Worm (Caenorhabditis elegans): ENCODE data around the gene sptl-3.

sptl-3 gene

DNA sequence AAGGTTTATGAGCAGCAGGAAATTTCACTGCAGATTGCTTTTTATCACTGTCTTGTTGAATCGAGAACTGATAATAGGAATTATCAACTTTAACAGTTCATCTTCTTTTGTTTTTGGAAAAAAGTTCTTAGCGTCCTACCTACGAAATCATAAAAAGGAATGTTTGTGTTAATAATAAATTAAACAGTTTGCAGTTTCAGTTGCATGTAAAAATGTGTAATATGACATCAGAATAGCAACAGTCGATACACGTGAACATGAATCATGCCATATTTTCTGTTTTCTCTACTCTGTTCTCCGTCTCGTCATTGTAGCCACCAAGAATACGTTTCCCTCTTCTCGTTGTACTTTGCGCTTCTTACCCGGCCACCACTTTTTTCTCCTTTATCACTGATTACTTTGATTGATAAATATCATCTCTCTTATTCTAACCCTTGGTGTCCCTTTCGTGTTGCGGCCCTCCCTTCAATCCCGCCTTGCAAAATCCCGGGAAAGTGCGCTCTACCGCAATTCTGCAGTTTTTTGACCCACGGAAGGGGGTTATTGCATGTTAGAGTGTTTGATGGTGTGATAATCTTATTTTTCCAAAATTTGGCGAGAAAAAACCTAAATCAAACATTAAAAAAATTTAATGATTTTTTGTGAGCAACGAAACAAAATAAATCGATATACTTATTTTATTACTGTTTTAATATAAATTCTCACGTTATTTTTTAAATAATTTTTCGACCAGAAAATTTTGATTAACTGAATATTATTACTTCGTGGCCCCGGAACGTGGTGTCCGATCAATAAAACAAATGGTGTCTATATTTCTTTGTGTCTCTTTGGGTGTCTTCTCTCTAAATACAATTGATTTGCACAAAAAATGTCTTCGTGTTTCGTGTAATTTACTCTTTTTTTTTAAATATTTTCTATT is at the start of gene sptl-3:
sptl-3 (plus strand) TSS at position 869 of the 919 bp plus-strand sequence.
- TF ChIP-seq unc-39 (tag; optimal IDR thresholded peaks at IDR 0.05), result no peak
- TF ChIP-seq egl-27 (tag; optimal IDR thresholded peaks at IDR 0.05), result no peak
- TF ChIP-seq nhr-25 (tag; optimal IDR thresholded peaks at IDR 0.05), result peak; percentile 48
- TF ChIP-seq tbx-2 (tag; optimal IDR thresholded peaks at IDR 0.05), result no peak
- no peak for TF ChIP-seq sea-2 (GFP tag; optimal IDR thresholded peaks at IDR 0.05)
- TF ChIP-seq nhr-12 (tag; optimal IDR thresholded peaks at IDR 0.05), result no peak
- TF ChIP-seq unc-62 (GFP tag; optimal IDR thresholded peaks at IDR 0.05), result no peak
- TF ChIP-seq daf-12 (tag; optimal IDR thresholded peaks at IDR 0.05), result no peak
- TF ChIP-seq fkh-10 (GFP tag; optimal IDR thresholded peaks at IDR 0.05), result no peak
- TF ChIP-seq ztf-4 (tag; optimal IDR thresholded peaks at IDR 0.05), result no peak
- no peak for TF ChIP-seq nhr-76 (tag; optimal IDR thresholded peaks at IDR 0.05)
- TF ChIP-seq ztf-11 (tag; optimal IDR thresholded peaks at IDR 0.05), result no peak
- TF ChIP-seq R02D3.7 (tag; optimal IDR thresholded peaks at IDR 0.05), result no peak
- no peak for TF ChIP-seq ama-1 (optimal IDR thresholded peaks at IDR 0.05)
- no peak for TF ChIP-seq nhr-28 (tag; optimal IDR thresholded peaks at IDR 0.05)
- TF ChIP-seq nhr-67 (tag; optimal IDR thresholded peaks at IDR 0.05), result no peak
- no peak for TF ChIP-seq nhr-77 (tag; optimal IDR thresholded peaks at IDR 0.05)
- TF ChIP-seq zag-1 (tag; optimal IDR thresholded peaks at IDR 0.05), result no peak
- no peak for TF ChIP-seq mml-1 (tag; optimal IDR thresholded peaks at IDR 0.05)
- TF ChIP-seq jun-1 (tag; optimal IDR thresholded peaks at IDR 0.05), result peak; percentile 56
- no peak for TF ChIP-seq lsy-12 (tag; optimal IDR thresholded peaks at IDR 0.05)
- TF ChIP-seq pha-4 (tag; optimal IDR thresholded peaks at IDR 0.05), result no peak
- TF ChIP-seq egl-5 (tag; optimal IDR thresholded peaks at IDR 0.05), result no peak
- no peak for TF ChIP-seq ceh-82 (tag; optimal IDR thresholded peaks at IDR 0.05)
- no peak for TF ChIP-seq snpc-4 (tag; optimal IDR thresholded peaks at IDR 0.05)
- TF ChIP-seq elt-1 (tag; optimal IDR thresholded peaks at IDR 0.05), result no peak
- peak; percentile 92 for TF ChIP-seq elt-2 (tag; optimal IDR thresholded peaks at IDR 0.05)
- no peak for TF ChIP-seq fkh-2 (tag; optimal IDR thresholded peaks at IDR 0.05)
- peak; percentile 18 for TF ChIP-seq nfya-1 (tag; optimal IDR thresholded peaks at IDR 0.05; ENCODE audit: insufficient read depth)
- no peak for TF ChIP-seq nhr-237 (tag; optimal IDR thresholded peaks at IDR 0.05)
- no peak for TF ChIP-seq ZK546.5 (tag; optimal IDR thresholded peaks at IDR 0.05)
- no peak for TF ChIP-seq nhr-11 (tag; optimal IDR thresholded peaks at IDR 0.05)
- peak; percentile 3 for TF ChIP-seq hmg-11 (tag; optimal IDR thresholded peaks at IDR 0.05)
- TF ChIP-seq ceh-28 (tag; optimal IDR thresholded peaks at IDR 0.05), result no peak
- no peak for TF ChIP-seq skn-1 (tag; optimal IDR thresholded peaks at IDR 0.05)
- peak; percentile 0 to 46 (median 14) for TF ChIP-seq elt-3 (tag; optimal IDR thresholded peaks at IDR 0.05)
- TF ChIP-seq ceh-9 (tag; optimal IDR thresholded peaks at IDR 0.05), result no peak
- TF ChIP-seq lin-15B (tag; optimal IDR thresholded peaks at IDR 0.05), result peak; percentile 54
- TF ChIP-seq fos-1 (tag; optimal IDR thresholded peaks at IDR 0.05), result no peak
- TF ChIP-seq eor-1 (tag; optimal IDR thresholded peaks at IDR 0.05), result no peak
- no peak for TF ChIP-seq aly-2 (tag; optimal IDR thresholded peaks at IDR 0.05)
- TF ChIP-seq mdl-1 (tag; optimal IDR thresholded peaks at IDR 0.05), result no peak
- peak; percentile 71 for TF ChIP-seq nhr-43 (tag; optimal IDR thresholded peaks at IDR 0.05; ENCODE audit: poor library complexity, severe bottlenecking)
- TF ChIP-seq ceh-16 (tag; optimal IDR thresholded peaks at IDR 0.05), result no peak
- no peak for TF ChIP-seq lin-39 (tag; optimal IDR thresholded peaks at IDR 0.05)
- peak; percentile 18 for TF ChIP-seq pqm-1 (tag; optimal IDR thresholded peaks at IDR 0.05)
- peak; percentile 53 for TF ChIP-seq nhr-23 (tag; optimal IDR thresholded peaks at IDR 0.05)

All from whole organism, L3 larva.